Fruit fly (Drosophila melanogaster): ENCODE results near the gene CG13282.

Gene CG13282

DNA sequence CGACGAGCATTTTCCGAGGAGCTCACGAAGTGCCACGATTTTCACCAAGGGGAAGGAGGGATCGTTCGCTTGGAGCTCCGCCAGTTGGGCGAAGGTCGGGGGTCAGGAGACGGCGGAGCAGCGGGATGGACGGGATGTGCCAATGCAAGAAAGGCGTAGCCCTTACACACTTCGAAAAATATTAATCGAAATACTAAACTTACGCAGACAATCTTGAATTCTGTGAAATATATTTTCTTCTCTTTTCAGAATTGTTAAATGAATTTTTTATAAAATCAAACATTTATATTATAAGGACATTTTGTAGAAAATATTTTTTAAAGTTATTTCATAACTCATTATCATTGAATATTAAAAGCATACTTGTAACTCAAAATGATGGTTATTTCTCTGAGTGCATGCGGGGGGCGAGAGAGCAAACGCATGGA is 34.6 kb upstream of the CG13282 start (continued):
- TF ChIP-seq CG2202 (tag; optimal IDR thresholded peaks at IDR 0.05) (no peak), Hey (tag; optimal IDR thresholded peaks at IDR 0.05) (no peak), CG17568 (GFP tag; optimal IDR thresholded peaks at IDR 0.05) (no peak), ap (GFP tag; IDR thresholded peaks at IDR 0.05) (0 out of 2 replicates have a peak, but pooled peaks have one; percentile 13), vnd (GFP tag; IDR thresholded peaks at IDR 0.05; ENCODE audit: partially characterized antibody) (no peak), maf-S (GFP tag; optimal IDR thresholded peaks at IDR 0.05) (no peak), Dp (GFP tag; optimal IDR thresholded peaks at IDR 0.05) (no peak), CG32772 (GFP tag; IDR thresholded peaks at IDR 0.05) (peak; percentile 38; the same call in 1 of the 2 replicates), eve (GFP tag; optimal IDR thresholded peaks at IDR 0.05) (peak in 1 of 2 experiments; percentile 32), CG3281 (GFP tag; optimal IDR thresholded peaks at IDR 0.05) (peak; percentile 32), HLH4C (GFP tag; IDR thresholded peaks at IDR 0.05; ENCODE audit: partially characterized antibody) (no peak), CG3407 (GFP tag; optimal IDR thresholded peaks at IDR 0.05) (peak; percentile 16), zfh1 (GFP tag; IDR thresholded peaks at IDR 0.05) (no peak), Rx (GFP tag; IDR thresholded peaks at IDR 0.05) (no peak), CG10267 (tag; optimal IDR thresholded peaks at IDR 0.05) (peak; percentile 29), Trl (optimal IDR thresholded peaks at IDR 0.05) (no peak), Trl (GFP tag; optimal IDR thresholded peaks at IDR 0.05) (no peak), CG34376 (GFP tag; optimal IDR thresholded peaks at IDR 0.05) (no peak), pnt (GFP tag; optimal IDR thresholded peaks at IDR 0.05) (no peak), ERR (GFP tag; optimal IDR thresholded peaks at IDR 0.05) (no peak), D (optimal IDR thresholded peaks at IDR 0.05) (no peak), D (GFP tag; optimal IDR thresholded peaks at IDR 0.05) (peak; percentile 24), psq (GFP tag; optimal IDR thresholded peaks at IDR 0.05) (no peak), Mes4 (GFP tag; optimal IDR thresholded peaks at IDR 0.05) (no peak), CG12744 (GFP tag; optimal IDR thresholded peaks at IDR 0.05) (no peak), CG4424 (GFP tag; optimal IDR thresholded peaks at IDR 0.05) (peak; percentile 17), phol (tag; optimal IDR thresholded peaks at IDR 0.05) (peak; percentile 57), CG2678 (tag; optimal IDR thresholded peaks at IDR 0.05) (no peak), Six4 (GFP tag; optimal IDR thresholded peaks at IDR 0.05) (no peak), slbo (GFP tag; IDR thresholded peaks at IDR 0.05) (peak; percentile 60), nmo (GFP tag; optimal IDR thresholded peaks at IDR 0.05) (peak; percentile 66), CG2129 (GFP tag; IDR thresholded peaks at IDR 0.05; ENCODE audit: partially characterized antibody) (no peak), ken (GFP tag; IDR thresholded peaks at IDR 0.05) (no peak), tap (tag; optimal IDR thresholded peaks at IDR 0.05) (peak; percentile 33), nau (GFP tag; optimal IDR thresholded peaks at IDR 0.05) (no peak), gce (GFP tag; IDR thresholded peaks at IDR 0.05) (no peak), Antp (GFP tag; optimal IDR thresholded peaks at IDR 0.05) (no peak), kay (GFP tag; optimal IDR thresholded peaks at IDR 0.05) (no peak), CG32767 (GFP tag; IDR thresholded peaks at IDR 0.05) (0 out of 2 replicates have a peak, but pooled peaks have one; percentile 27), Max (GFP tag; optimal IDR thresholded peaks at IDR 0.05) (no peak), lola (GFP tag; optimal IDR thresholded peaks at IDR 0.05) (peak in 1 of 3 experiments; percentile 23), CG2712 (tag; optimal IDR thresholded peaks at IDR 0.05) (peak; percentile 72), hkb (optimal IDR thresholded peaks at IDR 0.05) (no peak), hkb (GFP tag; IDR thresholded peaks at IDR 0.05) (peak; percentile 53; the same call in 1 of the 2 replicates), org-1 (GFP tag; optimal IDR thresholded peaks at IDR 0.05) (peak; percentile 23), BtbVII (GFP tag; optimal IDR thresholded peaks at IDR 0.05) (peak; percentile 17), salm (tag; optimal IDR thresholded peaks at IDR 0.05) (no peak), prd (optimal IDR thresholded peaks at IDR 0.05) (no peak), prd (GFP tag; IDR thresholded peaks at IDR 0.05) (no peak), CG7786 (GFP tag; optimal IDR thresholded peaks at IDR 0.05) (no peak), CG17328 (GFP tag; IDR thresholded peaks at IDR 0.05) (no peak; the same call in 1 of the 2 replicates), bcd (GFP tag; optimal IDR thresholded peaks at IDR 0.05) (peak; percentile 61), Dref (GFP tag; IDR thresholded peaks at IDR 0.05) (no peak)
